Worm (Caenorhabditis elegans) whole organism, L2 larva: Measurements from ENCODE around the gene tsp-14.

Experiments
- F13H6.1 ChIP-seq: sonication (generic microtip); optimal IDR thresholded peaks from 2 replicates; lab custom pipeline; 2016; ENCODE audit warnings: missing genetic modification characterization, missing compliant biosample characterization
- ceh-16 ChIP-seq: fragments of 150-350 bp; optimal IDR thresholded peaks from 2 replicates; lab custom pipeline; 2014; ENCODE audit warnings: missing biosample characterization, missing genetic modification characterization
- elt-1 ChIP-seq: fragments of 150-350 bp; optimal IDR thresholded peaks from 2 replicates; lab custom pipeline; 2014; ENCODE audit warnings: missing biosample characterization, missing genetic modification characterization
- lin-13 ChIP-seq: fragments of 150-350 bp; optimal IDR thresholded peaks from 2 replicates; lab custom pipeline; 2014; ENCODE audit warnings: missing biosample characterization, missing genetic modification reagents, missing genetic modification characterization
- mdl-1 ChIP-seq, 2 experiments: fragments of 150-350 bp in 1 of 2; sonication (generic microtip) in 1 of 2; optimal IDR thresholded peaks; 2 replicates each; lab custom pipeline; 2017; ENCODE audit warnings: missing biosample characterization in 2 of 2, missing genetic modification characterization in 2 of 2
- nhr-237 ChIP-seq: fragments of 150-350 bp; optimal IDR thresholded peaks from 2 replicates; lab custom pipeline; 2014; ENCODE audit warnings: missing biosample characterization, missing genetic modification characterization
- unc-62 ChIP-seq: fragments of 150-350 bp; optimal IDR thresholded peaks from 2 replicates; lab custom pipeline; 2014; ENCODE audit warnings: missing biosample characterization, missing genetic modification reagents, missing genetic modification characterization
- zag-1 ChIP-seq: fragments of 150-350 bp; optimal IDR thresholded peaks from 2 replicates; lab custom pipeline; 2014; ENCODE audit warnings: missing biosample characterization, missing genetic modification characterization

DNA sequence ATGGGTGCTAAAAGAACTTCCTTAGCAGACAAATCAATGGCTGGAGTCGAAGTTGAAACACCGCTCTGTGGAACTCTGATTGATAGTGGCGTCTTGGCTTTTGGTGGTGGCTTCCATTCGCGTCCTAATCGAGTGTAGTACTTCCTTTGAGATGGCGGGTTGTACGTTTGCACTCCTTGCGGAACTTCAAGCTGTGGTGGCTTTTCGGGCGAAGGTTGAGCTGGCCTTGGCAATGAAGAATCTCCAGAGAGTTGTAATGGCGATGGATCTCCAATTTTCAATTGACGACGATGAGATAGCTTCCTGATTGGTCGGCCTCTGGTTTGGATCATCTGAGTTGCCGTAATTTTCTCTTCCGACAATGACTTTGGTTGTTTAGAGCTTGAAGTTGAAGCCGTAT is 36.1 kb downstream of the tsp-14 start:
- TF ChIP-seq ceh-16 (tag; lab: Kevin White, UChicago): no peak
- no peak for TF ChIP-seq nhr-237 (tag; lab: Kevin White, UChicago)
- no peak for TF ChIP-seq unc-62 (GFP tag; lab: Kevin White, UChicago)
- no peak for TF ChIP-seq F13H6.1 (tag; lab: Kevin White, UChicago)
- no peak for TF ChIP-seq mdl-1 (tag; optimal IDR thresholded peaks at IDR 0.05; lab: Kevin White, UChicago)
- TF ChIP-seq elt-1: no peak
- no peak for TF ChIP-seq lin-13 (GFP tag; lab: Kevin White, UChicago)
- TF ChIP-seq zag-1 (tag; lab: Kevin White, UChicago): no peak
